Fruit fly (Drosophila melanogaster): ENCODE measurements around the gene RpLP0.

- TF ChIP-seq Hey (tag; optimal IDR thresholded peaks at IDR 0.05) (no peak), CG4854 (GFP tag; optimal IDR thresholded peaks at IDR 0.05) (no peak)
These were observed 10.0 kb upstream of the RpLP0 start, which contains the start of gene CG14561 for dm6 chr3L:22065694-22066093.
